Worm (Caenorhabditis elegans) whole organism, early embryonic: ENCODE measurements around the gene gos-28.

Experiments used
- B0310.2 ChIP-seq: sonication (generic microtip); optimal IDR thresholded peaks from 2 replicates; lab custom pipeline; 2016; ENCODE audit warnings: mild to moderate bottlenecking, missing genetic modification characterization, missing compliant biosample characterization
- F13C5.2 ChIP-seq: sonication (generic microtip); optimal IDR thresholded peaks from 2 replicates; lab custom pipeline; 2017; ENCODE audit warnings: mild to moderate bottlenecking, missing genetic modification characterization, inconsistent platforms, missing compliant biosample characterization
- ama-1 ChIP-seq: fragments of 150-350 bp; optimal IDR thresholded peaks from 2 replicates; lab custom pipeline; 2014
- ceh-13 ChIP-seq: fragments of 200-800 bp; sonication (Bioruptor generic); optimal IDR thresholded peaks from 2 replicates; lab custom pipeline; 2018; ENCODE audit warnings: mild to moderate bottlenecking, missing genetic modification characterization, missing compliant biosample characterization
- hmg-4 ChIP-seq: fragments of 200-800 bp; sonication (Bioruptor generic); optimal IDR thresholded peaks from 2 replicates; lab custom pipeline; 2018; ENCODE audit warnings: mild to moderate bottlenecking, missing genetic modification characterization, missing compliant biosample characterization
- hnd-1 ChIP-seq: sonication (generic microtip); optimal IDR thresholded peaks from 2 replicates; lab custom pipeline; 2016; ENCODE audit warnings: missing genetic modification characterization, missing compliant biosample characterization
- sea-1 ChIP-seq: fragments of 200-800 bp; sonication (Bioruptor generic); conservative IDR thresholded peaks from 2 replicates; pipeline ENCODE4 v1.3.6; 2022; ENCODE audit warnings: missing genetic modification characterization, missing compliant biosample characterization
- tbx-11 ChIP-seq: fragments of 200-800 bp; sonication (Bioruptor generic); IDR thresholded peaks from 2 replicates; pipeline ENCODE4 v1.3.6; 2022; ENCODE audit warnings: missing genetic modification characterization, missing compliant biosample characterization
- tbx-37 ChIP-seq: fragments of 200-800 bp; sonication (Bioruptor generic); conservative IDR thresholded peaks from 2 replicates; pipeline ENCODE4 v1.3.6; 2022; ENCODE audit warnings: missing genetic modification reagents, missing genetic modification characterization, missing compliant biosample characterization

DNA sequence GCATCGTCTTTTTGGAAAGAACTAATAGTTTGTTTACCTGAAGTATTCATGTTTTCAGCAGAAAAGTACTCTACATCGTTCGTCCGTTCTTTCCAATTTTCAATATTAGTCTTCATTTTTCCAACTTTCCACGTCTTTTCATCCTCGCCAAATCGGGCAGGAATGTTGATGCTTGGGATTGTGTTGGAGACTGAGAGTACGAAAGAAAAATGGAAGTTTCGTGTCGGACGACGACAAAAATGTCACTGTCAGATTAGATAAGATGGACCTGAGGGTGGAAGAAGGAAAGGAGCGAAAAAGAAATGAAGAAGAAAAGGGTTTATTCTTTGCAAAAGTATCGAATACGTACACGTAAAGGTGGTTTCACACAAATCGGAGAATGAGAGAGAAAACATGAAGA lies 50.9 kb downstream of the gos-28 start:
- TF ChIP-seq hmg-4 (GFP tag; lab: Kevin White, UChicago) (no peak), ama-1 (lab: Kevin White, UChicago) (no peak), tbx-11 (GFP tag; lab: Robert Waterston, UW) (no peak), sea-1 (GFP tag; lab: Robert Waterston, UW) (no peak), F13C5.2 (tag; lab: Kevin White, UChicago) (no peak), tbx-37 (GFP tag; lab: Robert Waterston, UW) (no peak), ceh-13 (GFP tag; lab: Kevin White, UChicago) (no peak), B0310.2 (tag; lab: Kevin White, UChicago) (no peak), hnd-1 (tag; lab: Kevin White, UChicago) (no peak)
